Fruit fly (Drosophila melanogaster) whole organism, adult: ENCODE results near the gene CG11929.

Experiments used
- CG11617 ChIP-seq: fragments of 200-800 bp; sonication (Bioruptor generic); optimal IDR thresholded peaks from 2 replicates; lab custom pipeline; 2017; ENCODE audit warnings: mild to moderate bottlenecking, missing biosample characterization, missing genetic modification reagents, missing genetic modification characterization
- CG12768 ChIP-seq: fragments of 200-800 bp; sonication (Bioruptor generic); optimal IDR thresholded peaks from 2 replicates; lab custom pipeline; 2017; ENCODE audit warnings: missing biosample characterization, missing genetic modification characterization, mild to moderate bottlenecking, moderate library complexity, missing genetic modification reagents
- CG14711 ChIP-seq: fragments of 200-800 bp; sonication (Bioruptor generic); optimal IDR thresholded peaks from 2 replicates; lab custom pipeline; 2018; ENCODE audit warnings: missing biosample characterization, mild to moderate bottlenecking, missing genetic modification characterization, moderate library complexity
- CG1620 ChIP-seq: fragments of 200-800 bp; sonication (Bioruptor generic); optimal IDR thresholded peaks from 2 replicates; lab custom pipeline; 2016; ENCODE audit warnings: missing biosample characterization, missing genetic modification characterization
- CG33017 ChIP-seq: fragments of 200-800 bp; sonication (Bioruptor generic); optimal IDR thresholded peaks from 2 replicates; lab custom pipeline; 2018; ENCODE audit warnings: missing biosample characterization, mild to moderate bottlenecking, missing genetic modification characterization, moderate library complexity
- CG5204 ChIP-seq: fragments of 200-800 bp; sonication (Bioruptor generic); optimal IDR thresholded peaks from 2 replicates; lab custom pipeline; 2016; ENCODE audit warnings: missing biosample characterization, missing genetic modification characterization
- CG7045 ChIP-seq: fragments of 200-800 bp; sonication (Bioruptor generic); optimal IDR thresholded peaks from 2 replicates; lab custom pipeline; 2017; ENCODE audit warnings: missing biosample characterization, mild to moderate bottlenecking, missing genetic modification characterization
- CG7101 ChIP-seq: fragments of 200-800 bp; sonication (Bioruptor generic); optimal IDR thresholded peaks from 2 replicates; lab custom pipeline; 2018; ENCODE audit warnings: missing biosample characterization, mild to moderate bottlenecking, missing genetic modification characterization, moderate library complexity
- Clk ChIP-seq: fragments of 200-800 bp; sonication (Bioruptor generic); optimal IDR thresholded peaks from 2 replicates; lab custom pipeline; 2017; ENCODE audit warnings: missing biosample characterization, missing genetic modification characterization
- Crg-1 ChIP-seq: fragments of 200-800 bp; sonication (Bioruptor generic); optimal IDR thresholded peaks from 2 replicates; lab custom pipeline; 2016; ENCODE audit warnings: missing biosample characterization, missing genetic modification characterization
- Hr96 ChIP-seq: fragments of 200-800 bp; sonication (Bioruptor generic); optimal IDR thresholded peaks from 2 replicates; lab custom pipeline; 2016; ENCODE audit warnings: missing biosample characterization, missing genetic modification characterization
- Mnt ChIP-seq: fragments of 200-800 bp; sonication (Bioruptor generic); optimal IDR thresholded peaks from 2 replicates; lab custom pipeline; 2016; ENCODE audit warnings: missing biosample characterization, mild to moderate bottlenecking, missing genetic modification characterization
- bab1 ChIP-seq: fragments of 200-800 bp; sonication (Bioruptor generic); optimal IDR thresholded peaks from 3 replicates; lab custom pipeline; 2019; ENCODE audit warnings: missing biosample characterization, mild to moderate bottlenecking, missing genetic modification characterization, moderate library complexity
- cic ChIP-seq: fragments of 200-800 bp; sonication (Bioruptor generic); optimal IDR thresholded peaks from 2 replicates; lab custom pipeline; 2017; ENCODE audit warnings: missing biosample characterization, mild to moderate bottlenecking, missing genetic modification characterization, moderate library complexity
- cnc ChIP-seq, 2 experiments: fragments of >200 bp; optimal IDR thresholded peaks; 2 replicates each; lab custom pipeline; 2017
- kay ChIP-seq: fragments of 200-800 bp; sonication (Bioruptor generic); peaks from one replicate; lab custom pipeline; 2016; ENCODE audit warnings: missing biosample characterization, missing genetic modification characterization, borderline replicate concordance
- ovo ChIP-seq: fragments of 200-800 bp; sonication (Bioruptor generic); optimal IDR thresholded peaks from 2 replicates; lab custom pipeline; 2016; ENCODE audit warnings: missing biosample characterization, missing genetic modification characterization
- pad ChIP-seq: fragments of 200-800 bp; sonication (Bioruptor generic); optimal IDR thresholded peaks from 3 replicates; lab custom pipeline; 2017; ENCODE audit warnings: missing biosample characterization, missing genetic modification characterization, mild to moderate bottlenecking, moderate library complexity, missing genetic modification reagents
- tj ChIP-seq: fragments of 200-800 bp; sonication (Bioruptor generic); optimal IDR thresholded peaks from 3 replicates; lab custom pipeline; 2017; ENCODE audit warnings: missing biosample characterization, mild to moderate bottlenecking, missing genetic modification characterization, moderate library complexity
- toe ChIP-seq: fragments of 200-800 bp; sonication (Bioruptor generic); optimal IDR thresholded peaks from 2 replicates; lab custom pipeline; 2016; ENCODE audit warnings: missing biosample characterization, missing genetic modification characterization

CG11929 gene

dm6 chr2L:4650752-4651453 lies 31.6 kb upstream of the CG11929 start, which contains the start of gene CG3355:
TSS of gene CG3355 (plus strand) at chr2L:4651403.
- no peak for TF ChIP-seq toe (GFP tag; lab: Kevin White, UChicago)
- TF ChIP-seq CG5204 = no peak
- no peak for TF ChIP-seq cnc (optimal IDR thresholded peaks at IDR 0.05; lab: Kevin White, UChicago)
- no peak for TF ChIP-seq Clk (GFP tag; lab: Kevin White, UChicago)
- TF ChIP-seq Hr96 (GFP tag; lab: Kevin White, UChicago) = no peak
- no peak for TF ChIP-seq CG7101 (tag; lab: Kevin White, UChicago)
- TF ChIP-seq CG7045 (GFP tag; lab: Kevin White, UChicago) = no peak
- TF ChIP-seq Mnt = no peak
- no peak for TF ChIP-seq CG33017 (tag; lab: Kevin White, UChicago)
- no peak for TF ChIP-seq cic (GFP tag; lab: Kevin White, UChicago)

dm6 chr2L:4660932-4661331 lies 21.5 kb upstream of the CG11929 start:
- no peak for TF ChIP-seq CG11617 (GFP tag; lab: Kevin White, UChicago)
- no peak for TF ChIP-seq cic (GFP tag; lab: Kevin White, UChicago)
- no peak for TF ChIP-seq Clk (GFP tag; lab: Kevin White, UChicago)
- peak; percentile 2 for TF ChIP-seq kay (GFP tag; lab: Kevin White, UChicago)

DNA sequence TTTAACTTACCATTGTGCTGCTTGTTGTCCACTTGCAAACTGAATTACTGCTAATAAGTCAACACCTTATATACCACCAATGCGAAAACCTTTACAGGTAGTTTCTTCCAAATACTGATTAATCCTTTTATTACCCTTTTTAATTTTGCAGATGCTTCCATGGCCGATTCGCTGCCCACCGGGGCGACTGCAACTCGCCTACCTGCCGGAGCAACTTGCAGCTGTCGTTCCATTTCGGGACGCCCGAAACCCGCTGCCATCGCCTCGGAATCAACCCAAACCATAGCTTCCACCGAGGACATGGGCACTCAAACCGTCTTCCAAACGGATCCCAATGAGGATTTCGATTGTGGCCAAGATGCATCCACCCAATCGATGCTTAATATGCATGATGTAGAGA lies 1.9 kb downstream of the CG11929 start, which contains the start of gene Elba1:
TSS of gene Elba1 (minus strand) at position 101 of the 400 bp plus-strand sequence.
- no peak for TF ChIP-seq Crg-1 (GFP tag; lab: Kevin White, UChicago)
- no peak for TF ChIP-seq cnc (optimal IDR thresholded peaks at IDR 0.05; lab: Kevin White, UChicago)

dm6 chr2L:4687211-4687610 lies 4.7 kb downstream of the CG11929 start, which contains the start of gene Elba3:
TSS of gene Elba3 (plus strand) at chr2L:4687511.
- TF ChIP-seq toe (GFP tag; lab: Kevin White, UChicago) = no peak
- no peak for TF ChIP-seq CG5204
- TF ChIP-seq Crg-1 (GFP tag; lab: Kevin White, UChicago) = no peak
- no peak for TF ChIP-seq CG11617 (GFP tag; lab: Kevin White, UChicago)
- no peak for TF ChIP-seq Hr96 (GFP tag; lab: Kevin White, UChicago)
- no peak for TF ChIP-seq cnc (optimal IDR thresholded peaks at IDR 0.05; lab: Kevin White, UChicago)
- no peak for TF ChIP-seq CG7045 (GFP tag; lab: Kevin White, UChicago)
- TF ChIP-seq Clk (GFP tag; lab: Kevin White, UChicago) = no peak
- TF ChIP-seq ovo = no peak
- TF ChIP-seq cic (GFP tag; lab: Kevin White, UChicago) = no peak
- no peak for TF ChIP-seq pad (GFP tag; lab: Kevin White, UChicago)
- no peak for TF ChIP-seq Mnt

DNA sequence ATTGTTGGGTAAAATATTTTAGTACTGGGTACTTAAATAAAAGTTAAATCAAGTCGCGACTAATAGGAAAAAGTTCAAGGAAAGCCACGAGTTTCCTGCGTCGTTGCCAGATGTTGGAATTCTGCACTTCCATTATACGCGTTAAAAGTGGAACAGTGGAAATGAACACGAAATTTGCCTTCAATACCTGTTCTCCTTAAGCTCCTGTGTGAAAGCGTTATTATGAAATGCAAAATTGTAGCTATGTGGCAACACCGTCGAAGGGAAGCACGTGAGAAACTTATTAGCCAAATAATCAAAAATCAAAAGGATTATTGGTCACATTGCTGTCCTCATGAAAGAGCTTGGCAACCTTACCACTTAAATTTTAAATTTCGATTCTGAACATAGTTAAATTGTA lies 8.1 kb downstream of the CG11929 start, which contains the start of gene CG3251:
TSS of gene CG3251 (minus strand) at position 101 of the 400 bp plus-strand sequence.
- TF ChIP-seq CG11617 (GFP tag; lab: Kevin White, UChicago) (no peak), tj (GFP tag; lab: Kevin White, UChicago) (no peak), toe (GFP tag; lab: Kevin White, UChicago) (no peak), CG1620 (GFP tag; lab: Kevin White, UChicago) (no peak), Mnt (no peak), cic (GFP tag; lab: Kevin White, UChicago) (no peak), Crg-1 (GFP tag; lab: Kevin White, UChicago) (no peak), kay (GFP tag; lab: Kevin White, UChicago) (no peak), CG14711 (tag; lab: Kevin White, UChicago) (no peak), CG12768 (GFP tag; lab: Kevin White, UChicago) (no peak), cnc (optimal IDR thresholded peaks at IDR 0.05; lab: Kevin White, UChicago) (no peak), bab1 (GFP tag; lab: Kevin White, UChicago) (no peak)

DNA sequence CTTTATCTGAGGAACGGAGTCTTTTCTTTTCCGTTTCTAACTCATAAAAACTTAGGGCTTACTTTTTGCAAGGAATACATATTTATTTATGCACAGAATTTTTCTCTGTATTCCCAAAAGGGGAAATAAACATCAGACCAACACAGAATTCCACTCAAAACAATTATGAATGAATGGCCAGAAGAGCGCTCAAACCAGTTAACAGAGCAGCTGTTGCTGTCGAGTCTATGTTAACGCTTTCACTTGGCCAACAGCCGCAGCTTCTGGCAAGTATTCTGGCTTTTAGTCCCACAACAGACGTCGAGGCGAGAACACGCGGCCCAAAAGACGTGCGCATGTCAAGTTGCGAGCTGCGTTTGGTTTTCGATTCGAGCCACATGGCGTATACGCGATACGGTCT lies 11.9 kb downstream of the CG11929 start, which contains the start of gene dcma:
TSS of gene dcma (plus strand) at position 301 of the 400 bp plus-strand sequence.
- TF ChIP-seq cic (GFP tag; lab: Kevin White, UChicago) (no peak), CG11617 (GFP tag; lab: Kevin White, UChicago) (no peak), CG33017 (tag; lab: Kevin White, UChicago) (no peak), tj (GFP tag; lab: Kevin White, UChicago) (no peak), ovo (no peak), CG14711 (tag; lab: Kevin White, UChicago) (no peak), Clk (GFP tag; lab: Kevin White, UChicago) (no peak), Crg-1 (GFP tag; lab: Kevin White, UChicago) (no peak), CG5204 (no peak), CG7045 (GFP tag; lab: Kevin White, UChicago) (no peak), Mnt (no peak), CG1620 (GFP tag; lab: Kevin White, UChicago) (no peak), Hr96 (GFP tag; lab: Kevin White, UChicago) (no peak), toe (GFP tag; lab: Kevin White, UChicago) (no peak), pad (GFP tag; lab: Kevin White, UChicago) (no peak), CG12768 (GFP tag; lab: Kevin White, UChicago) (no peak), cnc (optimal IDR thresholded peaks at IDR 0.05; lab: Kevin White, UChicago) (no peak), kay (GFP tag; lab: Kevin White, UChicago) (no peak), bab1 (GFP tag; lab: Kevin White, UChicago) (no peak)
